Worm (Caenorhabditis elegans): Measurements from ENCODE around the gene F40A3.2.

DNA sequence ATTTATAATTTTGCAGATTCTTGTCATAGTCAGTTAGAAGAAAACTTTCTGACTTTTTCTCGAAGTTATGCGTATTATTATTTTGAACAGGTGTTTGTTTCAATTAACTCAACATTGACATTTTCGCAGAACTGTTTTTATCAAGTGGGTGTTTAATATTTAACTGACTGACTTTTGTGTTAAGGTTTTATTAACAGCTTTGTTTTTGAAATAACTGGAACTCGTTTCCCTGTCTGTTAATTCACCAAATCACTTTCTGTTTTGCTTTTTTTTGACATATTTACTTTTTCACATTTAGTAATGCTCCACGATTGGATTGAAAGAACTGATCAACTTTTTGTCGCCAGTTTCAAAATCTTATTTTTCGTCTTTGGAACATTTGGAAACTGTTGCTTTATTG lies 46.8 kb downstream of the F40A3.2 start, which contains the start of gene srsx-7:
- no peak for TF ChIP-seq pha-4 (tag; optimal IDR thresholded peaks at IDR 0.05)
- no peak for TF ChIP-seq unc-62 (GFP tag; optimal IDR thresholded peaks at IDR 0.05)
- TF ChIP-seq snpc-4 (tag; optimal IDR thresholded peaks at IDR 0.05), result no peak
- no peak for TF ChIP-seq lin-32 (GFP tag; optimal IDR thresholded peaks at IDR 0.05)
